Fruit fly (Drosophila melanogaster) whole organism, pupa: ENCODE data around the gene SerRS-m.

Source experiments
- CG10348 ChIP-seq: fragments of 200-800 bp; sonication (Bioruptor generic); IDR thresholded peaks from 2 replicates; pipeline ENCODE4 v1.3.6; 2022; ENCODE audit warnings: missing biosample characterization, missing genetic modification characterization
- CG32121 ChIP-seq: fragments of 200-800 bp; sonication (Bioruptor generic); IDR thresholded peaks from 2 replicates; pipeline ENCODE4 v1.3.6; 2022; ENCODE audit warnings: missing biosample characterization, missing genetic modification characterization
- CG4496 ChIP-seq: fragments of 200-800 bp; sonication (Bioruptor generic); IDR thresholded peaks from 3 replicates; pipeline ENCODE4 v1.3.6; 2022; ENCODE audit warnings: missing biosample characterization, missing genetic modification characterization
- EcR ChIP-seq: fragments of 200-800 bp; sonication (Bioruptor generic); optimal IDR thresholded peaks from 3 replicates; lab custom pipeline; 2019; ENCODE audit warnings: missing biosample characterization, missing genetic modification characterization, mild to moderate bottlenecking, moderate library complexity, missing genetic modification reagents
- Ets98B ChIP-seq: fragments of 200-800 bp; sonication (Bioruptor generic); IDR thresholded peaks from 2 replicates; pipeline ENCODE4 v1.3.6; 2022; ENCODE audit warnings: missing biosample characterization, missing genetic modification characterization
- Pif1B ChIP-seq: fragments of 200-800 bp; sonication (Bioruptor generic); optimal IDR thresholded peaks from 3 replicates; lab custom pipeline; 2016; ENCODE audit warnings: missing biosample characterization, missing genetic modification characterization
- rn ChIP-seq: fragments of 200-800 bp; sonication (Bioruptor generic); IDR thresholded peaks from 2 replicates; pipeline ENCODE4 v1.3.6; 2022; ENCODE audit warnings: missing biosample characterization, missing genetic modification characterization

DNA sequence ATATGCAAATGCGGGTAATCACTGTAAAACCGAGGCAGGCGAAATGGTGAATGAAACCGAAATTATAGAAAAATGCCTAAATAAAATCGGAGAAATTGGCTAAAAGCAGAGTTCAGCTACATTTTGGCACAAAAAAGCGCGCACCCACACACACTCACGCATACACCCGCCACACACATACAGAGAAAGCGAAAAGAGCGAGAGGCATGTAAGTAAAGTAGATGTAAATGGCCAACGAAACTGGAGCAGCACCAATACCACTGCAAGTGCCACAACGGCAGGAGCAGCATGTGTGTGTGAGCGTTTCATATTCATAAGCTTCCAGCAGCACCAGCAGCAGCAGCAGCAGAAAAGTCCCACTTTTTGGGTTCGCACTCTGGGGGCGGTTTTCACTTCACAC lies 35.0 kb downstream of the SerRS-m start:
- TF ChIP-seq CG4496 (GFP tag; lab: Robert Waterston, UW): no peak
- no peak for TF ChIP-seq CG32121 (GFP tag; lab: Robert Waterston, UW)
- no peak for TF ChIP-seq CG10348 (GFP tag; lab: Robert Waterston, UW)
- no peak for TF ChIP-seq Ets98B (GFP tag; lab: Robert Waterston, UW)
- no peak for TF ChIP-seq Pif1B (GFP tag; lab: Kevin White, UChicago)
- TF ChIP-seq EcR (GFP tag; lab: Kevin White, UChicago): no peak
- no peak for TF ChIP-seq rn (GFP tag; lab: Robert Waterston, UW)
